Fruit fly (Drosophila melanogaster) whole organism, pupa: ENCODE results near the gene AANATL2.

Experiments used
- CG10348 ChIP-seq: fragments of 200-800 bp; sonication (Bioruptor generic); IDR thresholded peaks from 2 replicates; pipeline ENCODE4 v1.3.6; 2022; ENCODE audit warnings: missing biosample characterization, missing genetic modification characterization
- CG12605 ChIP-seq: fragments of 200-800 bp; sonication (Bioruptor generic); IDR thresholded peaks from 2 replicates; pipeline ENCODE4 v1.3.6; 2022; ENCODE audit warnings: missing biosample characterization, missing genetic modification characterization
- CG13204 ChIP-seq: fragments of 200-800 bp; sonication (Bioruptor generic); optimal IDR thresholded peaks from 2 replicates; lab custom pipeline; 2018; ENCODE audit warnings: missing biosample characterization, mild to moderate bottlenecking, missing genetic modification characterization, moderate library complexity
- CG14655 ChIP-seq: fragments of 200-800 bp; sonication (Bioruptor generic); optimal IDR thresholded peaks from 3 replicates; lab custom pipeline; 2017; ENCODE audit warnings: mild to moderate bottlenecking, missing biosample characterization, missing genetic modification reagents, missing genetic modification characterization
- CG15710 ChIP-seq: fragments of 200-800 bp; sonication (Bioruptor generic); optimal IDR thresholded peaks from 2 replicates; lab custom pipeline; 2018; ENCODE audit warnings: missing biosample characterization, mild to moderate bottlenecking, missing genetic modification characterization, moderate library complexity
- CG17806 ChIP-seq: fragments of 200-800 bp; sonication (Bioruptor generic); optimal IDR thresholded peaks from 2 replicates; lab custom pipeline; 2018; ENCODE audit warnings: missing biosample characterization, mild to moderate bottlenecking, missing genetic modification characterization, moderate library complexity
- CG32121 ChIP-seq: fragments of 200-800 bp; sonication (Bioruptor generic); IDR thresholded peaks from 2 replicates; pipeline ENCODE4 v1.3.6; 2022; ENCODE audit warnings: missing biosample characterization, missing genetic modification characterization
- CG34367 ChIP-seq: fragments of 200-800 bp; sonication (Bioruptor generic); optimal IDR thresholded peaks from 2 replicates; lab custom pipeline; 2018; ENCODE audit warnings: missing biosample characterization, mild to moderate bottlenecking, missing genetic modification characterization
- CG4496 ChIP-seq: fragments of 200-800 bp; sonication (Bioruptor generic); IDR thresholded peaks from 3 replicates; pipeline ENCODE4 v1.3.6; 2022; ENCODE audit warnings: missing biosample characterization, missing genetic modification characterization
- CG8159 ChIP-seq: fragments of 200-800 bp; sonication (Bioruptor generic); optimal IDR thresholded peaks from 3 replicates; lab custom pipeline; 2018; ENCODE audit warnings: missing biosample characterization, mild to moderate bottlenecking, missing genetic modification characterization, moderate library complexity
- CG8301 ChIP-seq: fragments of 200-800 bp; sonication (Bioruptor generic); optimal IDR thresholded peaks from 2 replicates; lab custom pipeline; 2018; ENCODE audit warnings: missing biosample characterization, mild to moderate bottlenecking, missing genetic modification characterization
- CG9948 ChIP-seq: fragments of 200-800 bp; sonication (Bioruptor generic); optimal IDR thresholded peaks from 2 replicates; lab custom pipeline; 2018; ENCODE audit warnings: missing biosample characterization, mild to moderate bottlenecking, missing genetic modification characterization, moderate library complexity
- D1 ChIP-seq: fragments of 200-800 bp; sonication (Bioruptor generic); optimal IDR thresholded peaks from 2 replicates; lab custom pipeline; 2018; ENCODE audit warnings: missing biosample characterization, mild to moderate bottlenecking, missing genetic modification characterization, moderate library complexity
- EcR ChIP-seq: fragments of 200-800 bp; sonication (Bioruptor generic); optimal IDR thresholded peaks from 3 replicates; lab custom pipeline; 2019; ENCODE audit warnings: missing biosample characterization, missing genetic modification characterization, mild to moderate bottlenecking, moderate library complexity, missing genetic modification reagents
- Ets98B ChIP-seq: fragments of 200-800 bp; sonication (Bioruptor generic); IDR thresholded peaks from 2 replicates; pipeline ENCODE4 v1.3.6; 2022; ENCODE audit warnings: missing biosample characterization, missing genetic modification characterization
- Pif1A ChIP-seq: fragments of 200-800 bp; sonication (Bioruptor generic); optimal IDR thresholded peaks from 3 replicates; lab custom pipeline; 2016; ENCODE audit warnings: missing biosample characterization, missing genetic modification characterization
- Pif1B ChIP-seq: fragments of 200-800 bp; sonication (Bioruptor generic); optimal IDR thresholded peaks from 3 replicates; lab custom pipeline; 2016; ENCODE audit warnings: missing biosample characterization, missing genetic modification characterization
- Snoo ChIP-seq: fragments of 200-800 bp; sonication (Bioruptor generic); optimal IDR thresholded peaks from 3 replicates; lab custom pipeline; 2017; ENCODE audit warnings: missing biosample characterization, mild to moderate bottlenecking, missing genetic modification characterization, inconsistent platforms
- fd96Ca ChIP-seq: fragments of 200-800 bp; sonication (Bioruptor generic); IDR thresholded peaks from 3 replicates; pipeline ENCODE4 v1.3.6; 2022; ENCODE audit warnings: missing biosample characterization, missing genetic modification characterization
- gl ChIP-seq: fragments of 200-800 bp; sonication (Bioruptor generic); optimal IDR thresholded peaks from 2 replicates; lab custom pipeline; 2018; ENCODE audit warnings: missing biosample characterization, mild to moderate bottlenecking, missing genetic modification characterization
- rn ChIP-seq: fragments of 200-800 bp; sonication (Bioruptor generic); IDR thresholded peaks from 2 replicates; pipeline ENCODE4 v1.3.6; 2022; ENCODE audit warnings: missing biosample characterization, missing genetic modification characterization

The AANATL2 gene

dm6 chr2L:6271384-6271783 is 15.7 kb downstream of the AANATL2 start:
- TF ChIP-seq EcR (GFP tag; lab: Kevin White, UChicago) (no peak), fd96Ca (GFP tag; lab: Robert Waterston, UW) (peak; percentile 38; the same call in 2 of the 3 replicates), CG15710 (tag; lab: Kevin White, UChicago) (no peak), Pif1B (no peak), rn (GFP tag; lab: Robert Waterston, UW) (no peak), Ets98B (GFP tag; lab: Robert Waterston, UW) (peak; percentile 48; the same call in 1 of the 2 replicates), CG8159 (tag; lab: Kevin White, UChicago) (no peak), CG34367 (tag; lab: Kevin White, UChicago) (no peak), CG4496 (GFP tag; lab: Robert Waterston, UW) (peak; percentile 69; the same call in 2 of the 3 replicates), CG12605 (GFP tag; lab: Robert Waterston, UW) (no peak), gl (tag; lab: Kevin White, UChicago) (no peak), Snoo (tag; lab: Kevin White, UChicago) (no peak), CG10348 (no peak), D1 (tag; lab: Kevin White, UChicago) (no peak), CG17806 (no peak), CG8301 (tag; lab: Kevin White, UChicago) (no peak), Pif1A (GFP tag; lab: Kevin White, UChicago) (no peak), CG13204 (GFP tag; lab: Kevin White, UChicago) (peak; percentile 14), CG32121 (GFP tag; lab: Robert Waterston, UW) (peak; percentile 57), CG9948 (tag; lab: Kevin White, UChicago) (no peak), CG14655 (no peak)

- TF ChIP-seq CG8301 (tag; lab: Kevin White, UChicago): no peak
- no peak for TF ChIP-seq CG12605 (GFP tag; lab: Robert Waterston, UW)
- TF ChIP-seq rn (GFP tag; lab: Robert Waterston, UW): no peak
- TF ChIP-seq CG17806: no peak
- TF ChIP-seq D1 (tag; lab: Kevin White, UChicago): no peak
- no peak for TF ChIP-seq fd96Ca (GFP tag; lab: Robert Waterston, UW)
- 0 out of 2 replicates have a peak, but pooled peaks have one; percentile 8 for TF ChIP-seq Ets98B (GFP tag; lab: Robert Waterston, UW)
Observed at dm6 chr2L:6273963-6274834, 18.5 kb downstream of the AANATL2 start.

dm6 chr2L:6275981-6276380 is 20.3 kb downstream of the AANATL2 start:
- TF ChIP-seq CG34367 (tag; lab: Kevin White, UChicago) (no peak), CG32121 (GFP tag; lab: Robert Waterston, UW) (no peak), CG13204 (GFP tag; lab: Kevin White, UChicago) (no peak), D1 (tag; lab: Kevin White, UChicago) (no peak), EcR (GFP tag; lab: Kevin White, UChicago) (no peak), rn (GFP tag; lab: Robert Waterston, UW) (no peak), CG8301 (tag; lab: Kevin White, UChicago) (no peak), Pif1B (no peak), CG10348 (no peak), CG9948 (tag; lab: Kevin White, UChicago) (no peak), CG8159 (tag; lab: Kevin White, UChicago) (no peak), CG14655 (no peak), gl (tag; lab: Kevin White, UChicago) (no peak), CG17806 (no peak), CG15710 (tag; lab: Kevin White, UChicago) (no peak), CG4496 (GFP tag; lab: Robert Waterston, UW) (no peak)

dm6 chr2L:6276815-6277214 is 21.2 kb downstream of the AANATL2 start:
- TF ChIP-seq CG13204 (GFP tag; lab: Kevin White, UChicago): no peak
- peak; percentile 22 for TF ChIP-seq CG15710 (tag; lab: Kevin White, UChicago)
- TF ChIP-seq Pif1B: peak; percentile 8
- TF ChIP-seq D1 (tag; lab: Kevin White, UChicago): no peak
- no peak for TF ChIP-seq Ets98B (GFP tag; lab: Robert Waterston, UW)
- TF ChIP-seq Snoo (tag; lab: Kevin White, UChicago): no peak
- TF ChIP-seq CG8159 (tag; lab: Kevin White, UChicago): peak; percentile 36
- 0 out of 3 replicates have a peak, but pooled peaks have one; percentile 8 for TF ChIP-seq fd96Ca (GFP tag; lab: Robert Waterston, UW)
- TF ChIP-seq CG10348: no peak
- TF ChIP-seq CG12605 (GFP tag; lab: Robert Waterston, UW): no peak
- TF ChIP-seq EcR (GFP tag; lab: Kevin White, UChicago): no peak
- TF ChIP-seq rn (GFP tag; lab: Robert Waterston, UW): no peak
- TF ChIP-seq CG9948 (tag; lab: Kevin White, UChicago): peak; percentile 29
- TF ChIP-seq gl (tag; lab: Kevin White, UChicago): no peak
- TF ChIP-seq CG14655: peak; percentile 68
- peak; percentile 27 for TF ChIP-seq CG17806
- TF ChIP-seq CG32121 (GFP tag; lab: Robert Waterston, UW): no peak
- TF ChIP-seq CG8301 (tag; lab: Kevin White, UChicago): peak; percentile 65
- no peak for TF ChIP-seq CG4496 (GFP tag; lab: Robert Waterston, UW)
- peak; percentile 13 for TF ChIP-seq Pif1A (GFP tag; lab: Kevin White, UChicago)
- TF ChIP-seq CG34367 (tag; lab: Kevin White, UChicago): no peak

- TF ChIP-seq EcR (GFP tag; lab: Kevin White, UChicago): no peak
- no peak for TF ChIP-seq CG13204 (GFP tag; lab: Kevin White, UChicago)
- no peak for TF ChIP-seq CG4496 (GFP tag; lab: Robert Waterston, UW)
- peak; percentile 10 for TF ChIP-seq CG8301 (tag; lab: Kevin White, UChicago)
- TF ChIP-seq CG32121 (GFP tag; lab: Robert Waterston, UW): no peak
- peak; percentile 28 for TF ChIP-seq CG14655
- 0 out of 3 replicates have a peak, but pooled peaks have one; percentile 40 for TF ChIP-seq fd96Ca (GFP tag; lab: Robert Waterston, UW)
- no peak for TF ChIP-seq Snoo (tag; lab: Kevin White, UChicago)
- TF ChIP-seq CG15710 (tag; lab: Kevin White, UChicago): peak; percentile 9
- no peak for TF ChIP-seq CG12605 (GFP tag; lab: Robert Waterston, UW)
- TF ChIP-seq Pif1B: no peak
- peak; percentile 33 for TF ChIP-seq CG8159 (tag; lab: Kevin White, UChicago)
- no peak for TF ChIP-seq rn (GFP tag; lab: Robert Waterston, UW)
- no peak for TF ChIP-seq D1 (tag; lab: Kevin White, UChicago)
- TF ChIP-seq gl (tag; lab: Kevin White, UChicago): no peak
- no peak for TF ChIP-seq CG10348
- TF ChIP-seq Ets98B (GFP tag; lab: Robert Waterston, UW): no peak
- peak; percentile 14 for TF ChIP-seq CG9948 (tag; lab: Kevin White, UChicago)
- no peak for TF ChIP-seq CG34367 (tag; lab: Kevin White, UChicago)
- peak; percentile 22 for TF ChIP-seq CG17806
- TF ChIP-seq Pif1A (GFP tag; lab: Kevin White, UChicago): peak; percentile 13
Observed at dm6 chr2L:6280328-6280727, 24.7 kb downstream of the AANATL2 start.
